Fruit fly (Drosophila melanogaster) whole organism, embryonic: ENCODE data around the gene WRNexo.

ENCODE experiments used
- CG1024 ChIP-seq: fragments of 200-800 bp; sonication (Bioruptor generic); IDR thresholded peaks from 2 replicates; pipeline ENCODE4 v1.3.6; 2022; ENCODE audit warnings: missing biosample characterization, missing genetic modification characterization
- CG10959 ChIP-seq: fragments of 200-800 bp; sonication (Bioruptor generic); IDR thresholded peaks from 2 replicates; pipeline ENCODE4 v1.3.6; 2022; ENCODE audit warnings: missing biosample characterization, missing genetic modification characterization
- CG15696 ChIP-seq: fragments of 200-800 bp; sonication (Bioruptor generic); optimal IDR thresholded peaks from 2 replicates; lab custom pipeline; 2019; ENCODE audit warnings: missing biosample characterization, mild to moderate bottlenecking, missing genetic modification characterization, moderate library complexity
- CG1647 ChIP-seq: fragments of 200-800 bp; sonication (Bioruptor generic); optimal IDR thresholded peaks from 3 replicates; lab custom pipeline; 2016; ENCODE audit warnings: missing biosample characterization, missing genetic modification characterization
- CG18764 ChIP-seq: fragments of 200-800 bp; sonication (Bioruptor generic); optimal IDR thresholded peaks from 3 replicates; lab custom pipeline; 2016; ENCODE audit warnings: missing biosample characterization, missing genetic modification characterization
- CG2129 ChIP-seq: fragments of 200-800 bp; sonication (Bioruptor generic); IDR thresholded peaks from 2 replicates; pipeline ENCODE4 v1.3.6; 2022; ENCODE audit warnings: missing biosample characterization, missing genetic modification characterization; ENCODE audit not compliant: partially characterized antibody
- CG2712 ChIP-seq: fragments of 200-800 bp; optimal IDR thresholded peaks from 3 replicates; lab custom pipeline; 2019; ENCODE audit warnings: missing biosample characterization, mild to moderate bottlenecking, missing genetic modification characterization, moderate library complexity
- CG42726 ChIP-seq: fragments of 200-800 bp; sonication (Bioruptor generic); IDR thresholded peaks from 2 replicates; pipeline ENCODE4 v1.3.6; 2022; ENCODE audit warnings: missing biosample characterization, missing genetic modification characterization; ENCODE audit not compliant: partially characterized antibody
- CG4424 ChIP-seq: fragments of 200-800 bp; sonication (Bioruptor generic); optimal IDR thresholded peaks from 3 replicates; lab custom pipeline; 2016; ENCODE audit warnings: missing biosample characterization, missing genetic modification characterization
- CG4617 ChIP-seq: fragments of 200-800 bp; sonication (Bioruptor generic); optimal IDR thresholded peaks from 3 replicates; lab custom pipeline; 2016; ENCODE audit warnings: missing biosample characterization, missing genetic modification characterization, borderline replicate concordance
- CG4820 ChIP-seq: fragments of 200-800 bp; sonication (Bioruptor generic); optimal IDR thresholded peaks from 3 replicates; lab custom pipeline; 2016; ENCODE audit warnings: missing biosample characterization, missing genetic modification characterization
- CG5180 ChIP-seq: fragments of 200-800 bp; sonication (Bioruptor generic); optimal IDR thresholded peaks from 3 replicates; lab custom pipeline; 2017; ENCODE audit warnings: missing biosample characterization, missing genetic modification characterization, mild to moderate bottlenecking, moderate library complexity, missing genetic modification reagents
- CG7357 ChIP-seq: fragments of 200-800 bp; sonication (Bioruptor generic); IDR thresholded peaks from 3 replicates; pipeline ENCODE4 v1.3.6; 2022; ENCODE audit warnings: missing biosample characterization, missing genetic modification characterization
- CG7745 ChIP-seq: fragments of 200-800 bp; sonication (Bioruptor generic); optimal IDR thresholded peaks from 2 replicates; lab custom pipeline; 2018; ENCODE audit warnings: missing biosample characterization, mild to moderate bottlenecking, missing genetic modification characterization, moderate library complexity
- CG9727 ChIP-seq: fragments of 200-800 bp; sonication (Bioruptor generic); optimal IDR thresholded peaks from 3 replicates; lab custom pipeline; 2017; ENCODE audit warnings: missing biosample characterization, mild to moderate bottlenecking, missing genetic modification characterization
- CoRest ChIP-seq: fragments of 200-800 bp; sonication (Bioruptor generic); optimal IDR thresholded peaks from 3 replicates; lab custom pipeline; 2018; ENCODE audit warnings: missing biosample characterization, mild to moderate bottlenecking, missing genetic modification characterization, moderate library complexity
- Dad ChIP-seq: fragments of 200-800 bp; sonication (Bioruptor generic); optimal IDR thresholded peaks from 3 replicates; lab custom pipeline; 2016; ENCODE audit warnings: missing biosample characterization, missing genetic modification characterization
- Dip2 ChIP-seq: fragments of 200-800 bp; sonication (Bioruptor generic); IDR thresholded peaks from 2 replicates; pipeline ENCODE4 v1.3.6; 2022; ENCODE audit warnings: missing biosample characterization, missing genetic modification characterization
- Dp ChIP-seq: fragments of 200-800 bp; sonication (Bioruptor generic); optimal IDR thresholded peaks from 2 replicates; lab custom pipeline; 2018; ENCODE audit warnings: missing biosample characterization, mild to moderate bottlenecking, missing genetic modification characterization, moderate library complexity
- ERR ChIP-seq: fragments of 200-800 bp; sonication (Bioruptor generic); optimal IDR thresholded peaks from 2 replicates; lab custom pipeline; 2016; ENCODE audit warnings: missing biosample characterization, missing genetic modification characterization
- Fer3 ChIP-seq: fragments of 200-800 bp; sonication (Bioruptor generic); optimal IDR thresholded peaks from 2 replicates; lab custom pipeline; 2018; ENCODE audit warnings: missing biosample characterization, mild to moderate bottlenecking, missing genetic modification characterization, moderate library complexity
- Hand ChIP-seq: fragments of 200-800 bp; sonication (Bioruptor generic); optimal IDR thresholded peaks from 2 replicates; lab custom pipeline; 2017; ENCODE audit warnings: mild to moderate bottlenecking, missing biosample characterization, missing genetic modification reagents, missing genetic modification characterization
- Hey ChIP-seq: fragments of 200-800 bp; sonication (Bioruptor generic); optimal IDR thresholded peaks from 3 replicates; lab custom pipeline; 2018; ENCODE audit warnings: missing biosample characterization, mild to moderate bottlenecking, missing genetic modification characterization
- HmgZ ChIP-seq: fragments of 200-800 bp; sonication (Bioruptor generic); optimal IDR thresholded peaks from 2 replicates; lab custom pipeline; 2018; ENCODE audit warnings: missing biosample characterization, mild to moderate bottlenecking, missing genetic modification characterization
- Scr ChIP-seq: fragments of 200-800 bp; sonication (Bioruptor generic); IDR thresholded peaks from 2 replicates; pipeline ENCODE4 v1.3.6; 2022; ENCODE audit warnings: missing biosample characterization, missing genetic modification characterization; ENCODE audit not compliant: partially characterized antibody
- Sox100B ChIP-seq: fragments of 200-800 bp; sonication (Bioruptor generic); optimal IDR thresholded peaks from 3 replicates; lab custom pipeline; 2018; ENCODE audit warnings: missing biosample characterization, mild to moderate bottlenecking, missing genetic modification characterization
- Taf1 ChIP-seq: fragments of 200-800 bp; sonication (Bioruptor generic); IDR thresholded peaks from 2 replicates; pipeline ENCODE4 v1.3.6; 2022; ENCODE audit warnings: missing biosample characterization, missing genetic modification characterization
- Xbp1 ChIP-seq: fragments of 200-800 bp; sonication (Bioruptor generic); optimal IDR thresholded peaks from 3 replicates; lab custom pipeline; 2016; ENCODE audit warnings: missing biosample characterization, mild to moderate bottlenecking, missing genetic modification characterization
- ab ChIP-seq: fragments of 200-800 bp; sonication (Bioruptor generic); optimal IDR thresholded peaks from 2 replicates; lab custom pipeline; 2016; ENCODE audit warnings: missing biosample characterization, missing genetic modification characterization
- bcd ChIP-seq: fragments of 200-800 bp; sonication (Bioruptor generic); optimal IDR thresholded peaks from 2 replicates; lab custom pipeline; 2017; ENCODE audit warnings: missing biosample characterization, mild to moderate bottlenecking, missing genetic modification characterization
- cad ChIP-seq: fragments of >200 bp; optimal IDR thresholded peaks from 2 replicates; lab custom pipeline; 2017; ENCODE audit warnings: missing biosample characterization, missing genetic modification characterization
- cg ChIP-seq: fragments of 200-800 bp; sonication (Bioruptor generic); optimal IDR thresholded peaks from 3 replicates; lab custom pipeline; 2019; ENCODE audit warnings: missing biosample characterization, mild to moderate bottlenecking, missing genetic modification characterization, moderate library complexity
- chinmo ChIP-seq: fragments of 200-800 bp; sonication (Bioruptor generic); IDR thresholded peaks from 4 replicates; pipeline ENCODE4 v1.3.6; 2022; ENCODE audit warnings: missing biosample characterization, missing genetic modification characterization; ENCODE audit not compliant: partially characterized antibody
- corto ChIP-seq: fragments of 200-800 bp; sonication (Bioruptor generic); optimal IDR thresholded peaks from 2 replicates; lab custom pipeline; 2016; ENCODE audit warnings: missing biosample characterization, mild to moderate bottlenecking, missing genetic modification characterization, moderate library complexity
- fd64A ChIP-seq: fragments of 200-800 bp; sonication (Bioruptor generic); optimal IDR thresholded peaks from 3 replicates; lab custom pipeline; 2018; ENCODE audit warnings: missing biosample characterization, mild to moderate bottlenecking, missing genetic modification characterization
- fd96Cb ChIP-seq: fragments of 200-800 bp; sonication (Bioruptor generic); optimal IDR thresholded peaks from 2 replicates; lab custom pipeline; 2018; ENCODE audit warnings: missing biosample characterization, mild to moderate bottlenecking, missing genetic modification characterization, moderate library complexity
- fu2 ChIP-seq: fragments of 200-800 bp; sonication (Bioruptor generic); optimal IDR thresholded peaks from 2 replicates; lab custom pipeline; 2016; ENCODE audit warnings: missing biosample characterization, missing genetic modification characterization
- gsb-n ChIP-seq: fragments of 200-800 bp; sonication (Bioruptor generic); optimal IDR thresholded peaks from 3 replicates; lab custom pipeline; 2018; ENCODE audit warnings: missing biosample characterization, mild to moderate bottlenecking, missing genetic modification characterization
- insv ChIP-seq, 2 experiments: fragments of 200-800 bp; sonication (Bioruptor generic); optimal IDR thresholded peaks; 3 replicates each; lab custom pipeline; 2016 to 2018; ENCODE audit warnings: missing biosample characterization in 2 of 2, missing genetic modification characterization in 2 of 2
- klu ChIP-seq: fragments of 200-800 bp; sonication (Bioruptor generic); IDR thresholded peaks from 2 replicates; pipeline ENCODE4 v1.3.6; 2022; ENCODE audit warnings: missing biosample characterization, missing genetic modification characterization
- lilli ChIP-seq: fragments of 200-800 bp; sonication (Bioruptor generic); optimal IDR thresholded peaks from 3 replicates; lab custom pipeline; 2016; ENCODE audit warnings: missing biosample characterization, missing genetic modification characterization
- nom ChIP-seq: fragments of 200-800 bp; sonication (Bioruptor generic); optimal IDR thresholded peaks from 2 replicates; lab custom pipeline; 2017; ENCODE audit warnings: missing biosample characterization, missing genetic modification characterization, mild to moderate bottlenecking, moderate library complexity, missing genetic modification reagents
- pho ChIP-seq: fragments of 200-800 bp; sonication (Bioruptor generic); optimal IDR thresholded peaks from 2 replicates; lab custom pipeline; 2016; ENCODE audit warnings: missing biosample characterization, missing genetic modification characterization
- row ChIP-seq: fragments of 200-800 bp; sonication (Bioruptor generic); IDR thresholded peaks from 3 replicates; pipeline ENCODE4 v1.3.6; 2022; ENCODE audit warnings: missing biosample characterization, missing genetic modification characterization
- sens-2 ChIP-seq: fragments of 200-800 bp; sonication (Bioruptor generic); IDR thresholded peaks from 2 replicates; pipeline ENCODE4 v1.3.6; 2022; ENCODE audit warnings: missing biosample characterization, missing genetic modification characterization
- shn ChIP-seq: fragments of 200-800 bp; sonication (Bioruptor generic); optimal IDR thresholded peaks from 3 replicates; lab custom pipeline; 2016; ENCODE audit warnings: missing biosample characterization, missing genetic modification characterization
- sr ChIP-seq: fragments of 200-800 bp; sonication (Bioruptor generic); IDR thresholded peaks from 3 replicates; pipeline ENCODE4 v1.3.6; 2022; ENCODE audit warnings: missing biosample characterization, missing genetic modification characterization
- tap ChIP-seq: fragments of 200-800 bp; optimal IDR thresholded peaks from 3 replicates; lab custom pipeline; 2019; ENCODE audit warnings: missing biosample characterization, mild to moderate bottlenecking, missing genetic modification characterization, moderate library complexity
- vfl ChIP-seq: fragments of 200-800 bp; sonication (Bioruptor generic); optimal IDR thresholded peaks from 2 replicates; lab custom pipeline; 2016; ENCODE audit warnings: missing biosample characterization, missing genetic modification characterization
- z ChIP-seq: fragments of 200-800 bp; sonication (Bioruptor generic); IDR thresholded peaks from 3 replicates; pipeline ENCODE4 v1.3.6; 2022; ENCODE audit warnings: missing biosample characterization, missing genetic modification characterization
- zen ChIP-seq: fragments of 200-800 bp; sonication (Bioruptor generic); optimal IDR thresholded peaks from 3 replicates; lab custom pipeline; 2018; ENCODE audit warnings: missing biosample characterization, mild to moderate bottlenecking, missing genetic modification characterization, moderate library complexity
- zfh1 ChIP-seq: fragments of 200-800 bp; sonication (Bioruptor generic); IDR thresholded peaks from 3 replicates; pipeline ENCODE4 v1.3.6; 2022; ENCODE audit warnings: missing biosample characterization, missing genetic modification characterization

Gene WRNexo

dm6 chr3R:18393436-18393835 is 27.5 kb upstream of the WRNexo start (continued):
- TF ChIP-seq CG7745 (no peak), CG4820 (GFP tag; lab: Kevin White, UChicago) (no peak), CG1024 (GFP tag; lab: Robert Waterston, UW) (no peak), CoRest (tag; lab: Kevin White, UChicago) (peak; percentile 60), nom (GFP tag; lab: Kevin White, UChicago) (no peak), bcd (GFP tag; lab: Kevin White, UChicago) (no peak), zfh1 (no peak; the same call in 2 of the 3 replicates), zen (no peak), ERR (GFP tag; lab: Kevin White, UChicago) (no peak), Scr (GFP tag; lab: Robert Waterston, UW) (no peak), fd96Cb (tag; lab: Kevin White, UChicago) (no peak), cg (GFP tag; lab: Kevin White, UChicago) (no peak), corto (GFP tag; lab: Kevin White, UChicago) (peak; percentile 38), CG4424 (GFP tag; lab: Kevin White, UChicago) (no peak), ab (GFP tag; lab: Kevin White, UChicago) (no peak), fd64A (GFP tag; lab: Kevin White, UChicago) (no peak), vfl (GFP tag; lab: Kevin White, UChicago) (no peak), tap (tag; lab: Kevin White, UChicago) (no peak), sr (GFP tag; lab: Robert Waterston, UW) (no peak), CG2712 (peak; percentile 64), Fer3 (tag; lab: Kevin White, UChicago) (no peak), fu2 (GFP tag; lab: Kevin White, UChicago) (no peak), CG7357 (GFP tag; lab: Robert Waterston, UW) (no peak), pho (GFP tag; lab: Kevin White, UChicago) (no peak), gsb-n (tag; lab: Kevin White, UChicago) (peak; percentile 27), Hand (GFP tag; lab: Kevin White, UChicago) (no peak), cad (GFP tag; lab: Kevin White, UChicago) (no peak), CG15696 (tag; lab: Kevin White, UChicago) (no peak), Sox100B (GFP tag; lab: Kevin White, UChicago) (no peak), Dp (GFP tag; lab: Kevin White, UChicago) (no peak), Hey (tag; lab: Kevin White, UChicago) (no peak), Dip2 (GFP tag; lab: Robert Waterston, UW) (no peak), chinmo (GFP tag; lab: Robert Waterston, UW) (no peak), Dad (no peak), row (GFP tag; lab: Robert Waterston, UW) (peak; percentile 79), Xbp1 (GFP tag; lab: Kevin White, UChicago) (peak; percentile 46), Taf1 (no peak), CG2129 (no peak), z (GFP tag; lab: Robert Waterston, UW) (no peak), CG10959 (no peak), CG9727 (GFP tag; lab: Kevin White, UChicago) (peak; percentile 54), CG4617 (GFP tag; lab: Kevin White, UChicago) (no peak), shn (GFP tag; lab: Kevin White, UChicago) (no peak), CG18764 (GFP tag; lab: Kevin White, UChicago) (no peak), klu (peak; percentile 40), CG42726 (no peak), lilli (GFP tag; lab: Kevin White, UChicago) (peak; percentile 49), insv (GFP tag; optimal IDR thresholded peaks at IDR 0.05; lab: Kevin White, UChicago) (no peak), sens-2 (GFP tag; lab: Robert Waterston, UW) (no peak), HmgZ (peak; percentile 31), CG5180 (GFP tag; lab: Kevin White, UChicago) (no peak), CG1647 (GFP tag; lab: Kevin White, UChicago) (no peak)
